Worm (Caenorhabditis elegans): ENCODE results near the gene F55H2.8.

F55H2.8 gene

ce11 chrIII:9482423-9482993, 31.2 kb upstream of the F55H2.8 start:
- TF ChIP-seq tlp-1 (tag; optimal IDR thresholded peaks at IDR 0.05): no peak
- peak in 1 of 3 experiments; percentile 3 for TF ChIP-seq dpl-1 (GFP tag; optimal IDR thresholded peaks at IDR 0.05)
- TF ChIP-seq nhr-237 (tag; optimal IDR thresholded peaks at IDR 0.05): no peak
- TF ChIP-seq efl-1 (optimal IDR thresholded peaks at IDR 0.05): no peak
- TF ChIP-seq efl-1 (GFP tag; optimal IDR thresholded peaks at IDR 0.05 in 1 of 2): peak in 1 of 2 experiments; percentile 84
- TF ChIP-seq mdl-1 (tag; optimal IDR thresholded peaks at IDR 0.05): no peak
- TF ChIP-seq hlh-4 (tag; optimal IDR thresholded peaks at IDR 0.05): no peak
- peak; percentile 51 for TF ChIP-seq nhr-85 (tag)
- TF ChIP-seq snu-23 (GFP tag; optimal IDR thresholded peaks at IDR 0.05): peak; percentile 7
- peak; percentile 39 for TF ChIP-seq blmp-1 (tag; optimal IDR thresholded peaks at IDR 0.05)
- TF ChIP-seq snpc-4 (tag; optimal IDR thresholded peaks at IDR 0.05): no peak
- no peak for TF ChIP-seq ceh-63 (GFP tag; optimal IDR thresholded peaks at IDR 0.05)
- TF ChIP-seq unc-130 (tag; optimal IDR thresholded peaks at IDR 0.05): no peak
- no peak for TF ChIP-seq mef-2 (tag; optimal IDR thresholded peaks at IDR 0.05)
- no peak for TF ChIP-seq nhr-77 (tag; optimal IDR thresholded peaks at IDR 0.05)
- peak in 1 of 2 experiments; percentile 6 for TF ChIP-seq lsy-2 (tag; optimal IDR thresholded peaks at IDR 0.05)
- TF ChIP-seq hpl-2 (GFP tag; optimal IDR thresholded peaks at IDR 0.05): no peak
- TF ChIP-seq ceh-88 (GFP tag; IDR thresholded peaks at IDR 0.05): no peak
- TF ChIP-seq swsn-7 (tag; optimal IDR thresholded peaks at IDR 0.05): no peak
- peak; percentile 67 for TF ChIP-seq lin-14 (GFP tag; optimal IDR thresholded peaks at IDR 0.05)
- no peak for TF ChIP-seq ceh-82 (tag; optimal IDR thresholded peaks at IDR 0.05)
- no peak for TF ChIP-seq ces-1 (GFP tag; optimal IDR thresholded peaks at IDR 0.05)
- TF ChIP-seq nhr-76 (tag; optimal IDR thresholded peaks at IDR 0.05): no peak
- no peak for TF ChIP-seq sox-4 (tag; optimal IDR thresholded peaks at IDR 0.05)
- peak; percentile 4 for TF ChIP-seq lin-13 (GFP tag; optimal IDR thresholded peaks at IDR 0.05)
- TF ChIP-seq mep-1 (tag; optimal IDR thresholded peaks at IDR 0.05): peak; percentile 37

- TF ChIP-seq efl-1 (optimal IDR thresholded peaks at IDR 0.05) (peak; percentile 23 to 29), efl-1 (GFP tag; optimal IDR thresholded peaks at IDR 0.05 in 1 of 2) (no peak), lin-15B (tag; optimal IDR thresholded peaks at IDR 0.05) (peak; percentile 37), C04F5.9 (tag; optimal IDR thresholded peaks at IDR 0.05) (no peak), nhr-77 (tag; optimal IDR thresholded peaks at IDR 0.05) (no peak), Y116A8C.19 (tag; optimal IDR thresholded peaks at IDR 0.05; ENCODE audit: borderline replicate concordance) (no peak), egl-27 (tag; optimal IDR thresholded peaks at IDR 0.05) (no peak), snpc-4 (tag; optimal IDR thresholded peaks at IDR 0.05) (no peak), tlp-1 (tag; optimal IDR thresholded peaks at IDR 0.05) (no peak), sox-4 (tag; optimal IDR thresholded peaks at IDR 0.05) (no peak), ets-5 (GFP tag; IDR thresholded peaks at IDR 0.05) (no peak), mdl-1 (tag; optimal IDR thresholded peaks at IDR 0.05) (no peak), nhr-90 (tag; optimal IDR thresholded peaks at IDR 0.05; ENCODE audit: poor library complexity) (no peak), lin-35 (GFP tag; optimal IDR thresholded peaks at IDR 0.05) (peak in 1 of 2 experiments; percentile 32), lir-3 (tag; optimal IDR thresholded peaks at IDR 0.05; ENCODE audit: poor library complexity) (no peak), nhr-76 (tag; optimal IDR thresholded peaks at IDR 0.05) (no peak), hpl-2 (GFP tag; optimal IDR thresholded peaks at IDR 0.05) (no peak), nhr-28 (tag; optimal IDR thresholded peaks at IDR 0.05) (no peak), unc-30 (tag; optimal IDR thresholded peaks at IDR 0.05) (no peak), mab-9 (GFP tag; IDR thresholded peaks at IDR 0.05) (no peak), blmp-1 (tag; optimal IDR thresholded peaks at IDR 0.05) (no peak), fkh-10 (GFP tag; optimal IDR thresholded peaks at IDR 0.05) (no peak), aly-2 (tag; optimal IDR thresholded peaks at IDR 0.05) (no peak), ceh-90 (tag; optimal IDR thresholded peaks at IDR 0.05) (no peak), nhr-11 (tag; optimal IDR thresholded peaks at IDR 0.05) (no peak), isw-1 (GFP tag; IDR thresholded peaks at IDR 0.05) (peak; percentile 15), unc-98 (GFP tag; IDR thresholded peaks at IDR 0.05) (no peak), fkh-4 (tag; optimal IDR thresholded peaks at IDR 0.05; ENCODE audit: borderline replicate concordance) (peak; percentile 58), sup-37 (GFP tag; optimal IDR thresholded peaks at IDR 0.05) (no peak), mef-2 (tag; optimal IDR thresholded peaks at IDR 0.05) (no peak), fos-1 (tag; optimal IDR thresholded peaks at IDR 0.05) (no peak), F16B12.6 (tag; optimal IDR thresholded peaks at IDR 0.05) (no peak), lsy-2 (tag; optimal IDR thresholded peaks at IDR 0.05) (peak in 1 of 2 experiments; percentile 64), pqm-1 (tag; optimal IDR thresholded peaks at IDR 0.05) (no peak), hlh-4 (tag; optimal IDR thresholded peaks at IDR 0.05) (no peak), dsc-1 (tag; optimal IDR thresholded peaks at IDR 0.05) (peak; percentile 96), tbx-2 (tag; optimal IDR thresholded peaks at IDR 0.05) (no peak), sptf-1 (tag; optimal IDR thresholded peaks at IDR 0.05) (no peak)
Observed at ce11 chrIII:9483716-9484115, 30.0 kb upstream of the F55H2.8 start.

Data from whole organism, L1 larva.